Worm (Caenorhabditis elegans): Measurements from ENCODE around the gene nhr-43.
A peak's percentile ranks its signal among the peaks of the same experiment; 100 is the strongest.

Gene nhr-43

DNA sequence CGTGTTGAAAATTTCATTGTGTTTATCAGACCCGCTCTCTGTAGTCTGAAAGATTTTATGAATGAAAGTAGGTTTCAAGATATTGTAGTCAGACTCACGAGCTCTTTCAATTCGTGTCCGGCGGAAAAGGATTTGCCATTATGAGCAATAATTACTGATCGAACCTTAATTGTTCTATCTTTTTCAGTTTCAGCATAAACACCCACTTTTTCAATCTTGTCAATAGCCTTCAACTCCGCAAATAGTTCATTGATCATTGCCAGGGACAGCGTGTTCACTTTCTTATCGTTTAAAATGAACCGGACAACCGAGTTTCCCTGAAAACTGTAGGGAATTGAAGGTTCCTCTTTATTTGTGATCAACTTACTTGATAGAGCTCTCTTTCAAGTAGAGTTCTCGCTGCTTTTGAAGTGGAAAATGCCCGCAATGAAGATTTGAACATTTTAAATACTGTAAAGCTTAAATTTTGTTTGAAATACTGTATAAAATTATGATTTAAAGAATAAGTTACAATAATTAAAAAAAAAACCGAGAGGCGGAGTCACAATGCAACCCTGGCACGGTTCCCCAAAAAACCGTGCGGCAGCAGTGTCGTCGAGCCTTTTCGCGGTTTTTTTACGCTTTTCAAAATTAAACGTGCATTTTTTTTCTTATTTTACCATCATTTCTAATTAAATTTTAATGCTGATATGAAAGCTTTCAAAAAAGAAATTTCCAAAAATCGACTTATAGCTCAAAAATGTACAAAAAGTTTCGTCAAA, 43.3 kb upstream of the nhr-43 start, which contains the start of gene ech-2 (continued):
- TF ChIP-seq madf-6 (GFP tag; IDR thresholded peaks at IDR 0.05) (peak; percentile 41; the same call in 1 of the 2 replicates), ztf-22 (GFP tag; optimal IDR thresholded peaks at IDR 0.05) (no peak), akir-1 (GFP tag; optimal IDR thresholded peaks at IDR 0.05) (no peak), cebp-2 (GFP tag; IDR thresholded peaks at IDR 0.05) (no peak), ceh-27 (GFP tag; optimal IDR thresholded peaks at IDR 0.05) (no peak), efl-1 (GFP tag; optimal IDR thresholded peaks at IDR 0.05) (peak; percentile 66)

DNA sequence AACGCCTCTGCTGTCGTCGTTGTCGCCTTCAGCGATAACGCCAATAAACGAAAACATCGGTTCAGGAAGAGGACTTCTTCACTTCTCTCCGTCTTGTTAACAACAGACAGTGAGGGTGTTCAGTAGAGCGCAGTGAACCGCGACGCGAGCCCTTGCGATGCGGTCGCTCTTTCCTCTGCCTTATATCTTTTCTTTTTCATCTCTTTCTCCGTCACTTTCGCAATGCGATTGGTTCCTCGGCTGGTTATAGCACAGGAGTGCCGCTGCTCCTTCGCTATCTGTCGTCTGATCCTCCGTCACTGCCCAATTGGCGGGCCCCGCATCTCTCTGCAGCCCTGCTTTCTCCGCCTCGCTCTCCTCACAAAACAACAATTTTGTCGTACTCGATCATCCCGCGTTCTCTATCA, 42.2 kb upstream of the nhr-43 start:
- TF ChIP-seq mxl-1 (tag; optimal IDR thresholded peaks at IDR 0.05) (no peak), hrde-1 (tag; optimal IDR thresholded peaks at IDR 0.05; ENCODE audit: borderline replicate concordance) (no peak), ztf-18 (tag; optimal IDR thresholded peaks at IDR 0.05) (peak; percentile 41), hlh-26 (GFP tag; conservative IDR thresholded peaks at IDR 0.05) (no peak), dox-1 (GFP tag; IDR thresholded peaks at IDR 0.05) (peak; percentile 85), Y79H2A.3 (GFP tag; conservative IDR thresholded peaks at IDR 0.05) (no peak), F37B4.10 (GFP tag; IDR thresholded peaks at IDR 0.05) (no peak), Y95B8A.8 (GFP tag; IDR thresholded peaks at IDR 0.05) (0 out of 2 replicates have a peak, but pooled peaks have one; percentile 26), egl-44 (GFP tag; IDR thresholded peaks at IDR 0.05) (no peak), K11D2.4 (GFP tag; IDR thresholded peaks at IDR 0.05) (peak; percentile 53), zim-3 (tag; optimal IDR thresholded peaks at IDR 0.05) (peak; percentile 56), egl-18 (GFP tag; IDR thresholded peaks at IDR 0.05) (0 out of 2 replicates have a peak, but pooled peaks have one; percentile 25), repo-1 (tag; optimal IDR thresholded peaks at IDR 0.05) (peak; percentile 25), lin-40 (tag; optimal IDR thresholded peaks at IDR 0.05) (peak; percentile 51), ztf-3 (GFP tag; optimal IDR thresholded peaks at IDR 0.05) (no peak), cebp-2 (GFP tag; IDR thresholded peaks at IDR 0.05) (no peak), snpc-4 (GFP tag; optimal IDR thresholded peaks at IDR 0.05) (no peak), snpc-4 (tag; optimal IDR thresholded peaks at IDR 0.05) (peak in 2 of 4 experiments; percentile 21 to 27), madf-6 (GFP tag; IDR thresholded peaks at IDR 0.05) (0 out of 2 replicates have a peak, but pooled peaks have one; percentile 4), tbx-9 (tag; optimal IDR thresholded peaks at IDR 0.05; ENCODE audit: borderline replicate concordance) (no peak), ztf-22 (GFP tag; optimal IDR thresholded peaks at IDR 0.05) (no peak), egrh-3 (GFP tag; IDR thresholded peaks at IDR 0.05) (peak; percentile 74), nhr-179 (tag; optimal IDR thresholded peaks at IDR 0.05) (no peak), K12H6.12 (tag; optimal IDR thresholded peaks at IDR 0.05) (peak; percentile 86), nfyb-1 (GFP tag; IDR thresholded peaks at IDR 0.05) (peak; percentile 71; the same call in 1 of the 2 replicates), lin-26 (GFP tag; IDR thresholded peaks at IDR 0.05) (no peak), mel-28 (tag; optimal IDR thresholded peaks at IDR 0.05; ENCODE audit: borderline replicate concordance) (no peak), cebp-1 (GFP tag; IDR thresholded peaks at IDR 0.05) (peak; percentile 89), cebp-1 (tag; optimal IDR thresholded peaks at IDR 0.05) (peak; percentile 96), atf-7 (tag; optimal IDR thresholded peaks at IDR 0.05) (peak; percentile 29), attf-3 (GFP tag; conservative IDR thresholded peaks at IDR 0.05) (no peak), F33H1.4 (GFP tag; IDR thresholded peaks at IDR 0.05) (no peak), hmg-1.2 (GFP tag; IDR thresholded peaks at IDR 0.05) (peak; percentile 56; the same call in 1 of the 2 replicates), pbrm-1 (GFP tag; IDR thresholded peaks at IDR 0.05) (0 out of 2 replicates have a peak, but pooled peaks have one; percentile 5), Y67H2A.10 (GFP tag; conservative IDR thresholded peaks at IDR 0.05) (no peak), F22D6.2 (tag; optimal IDR thresholded peaks at IDR 0.05) (no peak), rcor-1 (GFP tag; IDR thresholded peaks at IDR 0.05) (peak; percentile 56; the same call in 1 of the 2 replicates), Y53G8AR.9 (GFP tag; conservative IDR thresholded peaks at IDR 0.05) (0 out of 2 replicates have a peak, but pooled peaks have one; percentile 43), somi-1 (GFP tag; optimal IDR thresholded peaks at IDR 0.05) (peak; percentile 53), tbp1 (GFP tag; optimal IDR thresholded peaks at IDR 0.05) (peak; percentile 39), ama-1 (optimal IDR thresholded peaks at IDR 0.05) (no peak), ama-1 (GFP tag; optimal IDR thresholded peaks at IDR 0.05) (no peak), D2030.7 (GFP tag; IDR thresholded peaks at IDR 0.05) (no peak)
